Fruit fly (Drosophila melanogaster) whole organism, embryonic: Measurements from ENCODE around the gene CG43675.

Source experiments
- ATbp ChIP-seq: fragments of 200-800 bp; sonication (Bioruptor generic); optimal IDR thresholded peaks from 2 replicates; lab custom pipeline; 2017; ENCODE audit warnings: missing biosample characterization, mild to moderate bottlenecking, missing genetic modification characterization, missing genetic modification reagents
- B-H2 ChIP-seq: fragments of 200-800 bp; sonication (Bioruptor generic); optimal IDR thresholded peaks from 2 replicates; lab custom pipeline; 2018; ENCODE audit warnings: missing biosample characterization, mild to moderate bottlenecking, missing genetic modification characterization
- BtbVII ChIP-seq: fragments of 200-800 bp; sonication (Bioruptor generic); optimal IDR thresholded peaks from 3 replicates; lab custom pipeline; 2017; ENCODE audit warnings: missing biosample characterization, mild to moderate bottlenecking, missing genetic modification characterization
- CG10147 ChIP-seq: fragments of 200-800 bp; sonication (Bioruptor generic); optimal IDR thresholded peaks from 2 replicates; lab custom pipeline; 2019; ENCODE audit warnings: missing biosample characterization, mild to moderate bottlenecking, missing genetic modification characterization, moderate library complexity
- CG10654 ChIP-seq: fragments of 200-800 bp; sonication (Bioruptor generic); optimal IDR thresholded peaks from 2 replicates; lab custom pipeline; 2016; ENCODE audit warnings: missing biosample characterization, missing genetic modification characterization
- CG11093 ChIP-seq: fragments of 200-800 bp; sonication (Bioruptor generic); IDR thresholded peaks from 3 replicates; pipeline ENCODE4 v1.3.6; 2022; ENCODE audit warnings: missing biosample characterization, missing genetic modification characterization
- CG11504 ChIP-seq: fragments of 200-800 bp; sonication (Bioruptor generic); optimal IDR thresholded peaks from 3 replicates; lab custom pipeline; 2019; ENCODE audit warnings: missing biosample characterization, mild to moderate bottlenecking, missing genetic modification characterization, moderate library complexity
- CG12155 ChIP-seq: fragments of 200-800 bp; sonication (Bioruptor generic); optimal IDR thresholded peaks from 3 replicates; lab custom pipeline; 2016; ENCODE audit warnings: missing biosample characterization, missing genetic modification characterization
- CG12391 ChIP-seq: fragments of 200-800 bp; sonication (Bioruptor generic); optimal IDR thresholded peaks from 3 replicates; lab custom pipeline; 2018; ENCODE audit warnings: missing biosample characterization, mild to moderate bottlenecking, missing genetic modification characterization, moderate library complexity
- CG1603 ChIP-seq: fragments of 200-800 bp; sonication (Bioruptor generic); optimal IDR thresholded peaks from 2 replicates; lab custom pipeline; 2019; ENCODE audit warnings: missing biosample characterization, mild to moderate bottlenecking, missing genetic modification characterization, moderate library complexity
- CG16815 ChIP-seq: fragments of 200-800 bp; sonication (Bioruptor generic); optimal IDR thresholded peaks from 3 replicates; lab custom pipeline; 2017; ENCODE audit warnings: missing biosample characterization, mild to moderate bottlenecking, missing genetic modification characterization
- CG17912 ChIP-seq: fragments of 200-800 bp; sonication (Bioruptor generic); optimal IDR thresholded peaks from 2 replicates; lab custom pipeline; 2018; ENCODE audit warnings: missing biosample characterization, mild to moderate bottlenecking, missing genetic modification characterization
- CG31388 ChIP-seq: fragments of 200-800 bp; sonication (Bioruptor generic); optimal IDR thresholded peaks from 2 replicates; lab custom pipeline; 2016; ENCODE audit warnings: missing biosample characterization, missing genetic modification characterization
- CG3995 ChIP-seq: fragments of 200-800 bp; sonication (Bioruptor generic); optimal IDR thresholded peaks from 3 replicates; lab custom pipeline; 2016; ENCODE audit warnings: missing biosample characterization, missing genetic modification characterization
- CG4404 ChIP-seq: fragments of 200-800 bp; sonication (Bioruptor generic); IDR thresholded peaks from 2 replicates; pipeline ENCODE4 v1.3.6; 2022; ENCODE audit warnings: missing biosample characterization, missing genetic modification characterization
- CG6683 ChIP-seq: fragments of 200-800 bp; sonication (Bioruptor generic); optimal IDR thresholded peaks from 2 replicates; lab custom pipeline; 2017; ENCODE audit warnings: missing biosample characterization, mild to moderate bottlenecking, missing genetic modification characterization, missing genetic modification reagents
- CG7372 ChIP-seq: fragments of 200-800 bp; sonication (Bioruptor generic); IDR thresholded peaks from 2 replicates; pipeline ENCODE4 v1.3.6; 2022; ENCODE audit warnings: missing biosample characterization, missing genetic modification characterization
- CG8089 ChIP-seq: fragments of 200-800 bp; sonication (Bioruptor generic); optimal IDR thresholded peaks from 3 replicates; lab custom pipeline; 2016; ENCODE audit warnings: missing biosample characterization, missing genetic modification characterization
- CG8924 ChIP-seq: fragments of 200-800 bp; optimal IDR thresholded peaks from 3 replicates; lab custom pipeline; 2019; ENCODE audit warnings: missing biosample characterization, mild to moderate bottlenecking, missing genetic modification characterization, moderate library complexity
- Camta ChIP-seq: fragments of 200-800 bp; sonication (Bioruptor generic); optimal IDR thresholded peaks from 2 replicates; lab custom pipeline; 2016; ENCODE audit warnings: missing biosample characterization, missing genetic modification characterization
- CkIIα-i1 ChIP-seq: fragments of 200-800 bp; sonication (Bioruptor generic); IDR thresholded peaks from 2 replicates; pipeline ENCODE4 v1.3.6; 2022; ENCODE audit warnings: missing biosample characterization, missing genetic modification characterization
- H2.0 ChIP-seq: fragments of 200-800 bp; sonication (Bioruptor generic); IDR thresholded peaks from 2 replicates; pipeline ENCODE4 v1.3.6; 2022; ENCODE audit warnings: missing biosample characterization, missing genetic modification characterization
- HHEX ChIP-seq: fragments of 200-800 bp; sonication (Bioruptor generic); optimal IDR thresholded peaks from 3 replicates; lab custom pipeline; 2017; ENCODE audit warnings: missing biosample characterization, mild to moderate bottlenecking, missing genetic modification characterization, missing genetic modification reagents
- Hr78 ChIP-seq, 2 experiments: fragments of 200-800 bp in 1 of 2; fragments of >200 bp in 1 of 2; sonication (Bioruptor generic) in 1 of 2; optimal IDR thresholded peaks; 2 replicates each; lab custom pipeline; 2017 to 2019; ENCODE audit warnings: missing biosample characterization in 2 of 2, missing genetic modification characterization in 2 of 2, mild to moderate bottlenecking in 1 of 2, moderate library complexity in 1 of 2
- Kr ChIP-seq: fragments of 200-800 bp; sonication (Bioruptor generic); optimal IDR thresholded peaks from 2 replicates; lab custom pipeline; 2017; ENCODE audit warnings: missing biosample characterization, mild to moderate bottlenecking, missing genetic modification characterization
- NC2α ChIP-seq: fragments of 200-800 bp; sonication (Bioruptor generic); optimal IDR thresholded peaks from 2 replicates; lab custom pipeline; 2016; ENCODE audit warnings: missing biosample characterization, missing genetic modification characterization
- NC2β ChIP-seq: fragments of 200-800 bp; sonication (Bioruptor generic); optimal IDR thresholded peaks from 2 replicates; lab custom pipeline; 2016; ENCODE audit warnings: missing biosample characterization, missing genetic modification characterization
- Nf-YA ChIP-seq: fragments of 200-800 bp; sonication (Bioruptor generic); IDR thresholded peaks from 2 replicates; pipeline ENCODE4 v1.3.6; 2022; ENCODE audit warnings: missing biosample characterization, missing genetic modification characterization
- Nf-YB ChIP-seq: fragments of 200-800 bp; sonication (Bioruptor generic); optimal IDR thresholded peaks from 3 replicates; lab custom pipeline; 2019; ENCODE audit warnings: missing biosample characterization, mild to moderate bottlenecking, missing genetic modification characterization, moderate library complexity
- Oli ChIP-seq: fragments of 200-800 bp; sonication (Bioruptor generic); optimal IDR thresholded peaks from 2 replicates; lab custom pipeline; 2018; ENCODE audit warnings: missing biosample characterization, mild to moderate bottlenecking, missing genetic modification characterization, moderate library complexity
- Rx ChIP-seq: fragments of 200-800 bp; sonication (Bioruptor generic); IDR thresholded peaks from 2 replicates; pipeline ENCODE4 v1.3.6; 2022; ENCODE audit warnings: missing biosample characterization, missing genetic modification characterization
- Tbp ChIP-seq: fragments of >200 bp; optimal IDR thresholded peaks from 2 replicates; lab custom pipeline; 2018; ENCODE audit warnings: missing biosample characterization, missing genetic modification characterization
- Usf ChIP-seq: fragments of 200-800 bp; sonication (Bioruptor generic); optimal IDR thresholded peaks from 2 replicates; lab custom pipeline; 2017; ENCODE audit warnings: missing genotype, missing biosample characterization, missing genetic modification characterization
- YL-1 ChIP-seq: fragments of 200-800 bp; sonication (Bioruptor generic); optimal IDR thresholded peaks from 3 replicates; lab custom pipeline; 2017; ENCODE audit warnings: missing biosample characterization, mild to moderate bottlenecking, missing genetic modification characterization
- abd-A ChIP-seq: fragments of 200-800 bp; sonication (Bioruptor generic); optimal IDR thresholded peaks from 3 replicates; lab custom pipeline; 2019; ENCODE audit warnings: missing biosample characterization, mild to moderate bottlenecking, missing genetic modification characterization, moderate library complexity
- aop ChIP-seq: fragments of 200-800 bp; sonication (Bioruptor generic); IDR thresholded peaks from 2 replicates; pipeline ENCODE4 v1.3.6; 2022; ENCODE audit warnings: missing biosample characterization, missing genetic modification characterization
- ash1 ChIP-seq: fragments of 200-800 bp; sonication (Bioruptor generic); optimal IDR thresholded peaks from 2 replicates; lab custom pipeline; 2018; ENCODE audit warnings: missing biosample characterization, mild to moderate bottlenecking, missing genetic modification characterization
- bab2 ChIP-seq: fragments of 200-800 bp; sonication (Bioruptor generic); optimal IDR thresholded peaks from 2 replicates; lab custom pipeline; 2016; ENCODE audit warnings: missing biosample characterization, missing genetic modification characterization
- bsh ChIP-seq, 2 experiments: fragments of 200-800 bp; sonication (Bioruptor generic); optimal IDR thresholded peaks; 2 replicates each; lab custom pipeline; 2017 to 2018; ENCODE audit warnings: mild to moderate bottlenecking in 2 of 2, missing biosample characterization in 2 of 2, missing genetic modification characterization in 2 of 2, moderate library complexity in 1 of 2
- ems ChIP-seq: fragments of 200-800 bp; sonication (Bioruptor generic); optimal IDR thresholded peaks from 3 replicates; lab custom pipeline; 2016; ENCODE audit warnings: missing biosample characterization, missing genetic modification characterization
- gcm2 ChIP-seq: fragments of 200-800 bp; sonication (Bioruptor generic); optimal IDR thresholded peaks from 2 replicates; lab custom pipeline; 2016; ENCODE audit warnings: missing biosample characterization, missing genetic modification characterization
- h ChIP-seq: fragments of >200 bp; optimal IDR thresholded peaks from 2 replicates; lab custom pipeline; 2017
- hbn ChIP-seq: fragments of 200-800 bp; sonication (Bioruptor generic); IDR thresholded peaks from 2 replicates; pipeline ENCODE4 v1.3.6; 2022; ENCODE audit warnings: missing biosample characterization, missing genetic modification characterization; ENCODE audit not compliant: partially characterized antibody
- nmo ChIP-seq: fragments of 200-800 bp; sonication (Bioruptor generic); optimal IDR thresholded peaks from 2 replicates; lab custom pipeline; 2018; ENCODE audit warnings: missing biosample characterization, mild to moderate bottlenecking, missing genetic modification characterization, moderate library complexity
- org-1 ChIP-seq: fragments of 200-800 bp; sonication (Bioruptor generic); optimal IDR thresholded peaks from 2 replicates; lab custom pipeline; 2017; ENCODE audit warnings: missing biosample characterization, missing genetic modification characterization
- pan ChIP-seq, 4 experiments: fragments of >200 bp in 3 of 4; fragments of 200-800 bp in 1 of 4; sonication (Bioruptor generic) in 1 of 4; optimal IDR thresholded peaks in 3 of 4; IDR thresholded peaks in 1 of 4; 2 replicates each; pipeline versions ENCODE4 v1.3.6 to Lab custom; 2017 to 2022; ENCODE audit warnings: missing biosample characterization in 2 of 4, missing genetic modification characterization in 2 of 4, mixed read lengths in 1 of 4
- pb ChIP-seq: fragments of 200-800 bp; sonication (Bioruptor generic); optimal IDR thresholded peaks from 3 replicates; lab custom pipeline; 2016; ENCODE audit warnings: missing biosample characterization, missing genetic modification characterization
- pnt ChIP-seq: fragments of 200-800 bp; sonication (Bioruptor generic); optimal IDR thresholded peaks from 3 replicates; lab custom pipeline; 2016; ENCODE audit warnings: missing biosample characterization, missing genetic modification characterization
- sna ChIP-seq: fragments of 200-800 bp; sonication (Bioruptor generic); IDR thresholded peaks from 2 replicates; pipeline ENCODE4 v1.3.6; 2022; ENCODE audit warnings: missing biosample characterization, missing genetic modification characterization; ENCODE audit not compliant: partially characterized antibody

The CG43675 gene

DNA sequence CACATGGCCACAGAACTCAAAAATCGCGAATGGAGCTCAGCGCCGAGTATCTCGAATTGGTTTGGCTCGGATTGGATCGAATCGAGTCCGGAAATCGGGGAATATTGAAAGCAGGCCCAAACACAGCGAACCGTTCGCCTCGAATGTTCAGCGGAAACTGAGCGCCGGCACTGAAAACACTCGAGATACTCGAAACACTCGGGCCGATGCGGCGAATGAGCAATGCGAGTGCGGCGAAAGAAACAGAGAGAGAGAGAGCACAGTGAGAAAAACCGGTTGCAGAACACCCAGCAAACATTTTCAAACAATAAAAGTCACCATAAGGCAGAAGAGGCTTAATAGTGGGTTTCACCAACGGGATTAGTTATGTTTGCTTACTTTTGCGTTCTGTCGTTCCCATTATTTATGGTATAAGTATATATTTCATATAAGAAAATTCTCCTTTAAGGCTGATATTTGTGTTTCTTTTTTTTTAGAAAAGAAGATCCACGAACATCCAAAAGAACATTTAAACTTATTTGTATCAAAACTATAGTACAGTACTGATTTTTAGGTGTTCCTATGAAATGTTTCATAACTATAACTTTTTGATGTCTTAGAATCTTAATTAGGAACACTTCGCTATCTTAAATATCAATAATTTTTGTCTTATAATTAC, 39.2 kb downstream of the CG43675 start, which contains the start of gene FER (continued):
- TF ChIP-seq ATbp (peak; percentile 38), Usf (GFP tag; lab: Kevin White, UChicago) (no peak), org-1 (GFP tag; lab: Kevin White, UChicago) (peak; percentile 5), CG10147 (GFP tag; lab: Kevin White, UChicago) (no peak), Kr (no peak), HHEX (GFP tag; lab: Kevin White, UChicago) (peak; percentile 47), NC2β (no peak), CG16815 (GFP tag; lab: Kevin White, UChicago) (no peak), NC2α (GFP tag; lab: Kevin White, UChicago) (no peak), pnt (no peak), CG12391 (peak; percentile 1), CG7372 (GFP tag; lab: Robert Waterston, UW) (0 out of 2 replicates have a peak, but pooled peaks have one; percentile 37), Oli (no peak), CG12155 (no peak), aop (GFP tag; lab: Robert Waterston, UW) (peak; percentile 59; the same call in 1 of the 2 replicates), abd-A (tag; lab: Kevin White, UChicago) (peak; percentile 35), Nf-YB (GFP tag; lab: Kevin White, UChicago) (peak; percentile 43), CG10654 (GFP tag; lab: Kevin White, UChicago) (no peak), pan (optimal IDR thresholded peaks at IDR 0.05; lab: Kevin White, UChicago) (no peak), pan (GFP tag; optimal IDR thresholded peaks at IDR 0.05 in 1 of 2, IDR thresholded peaks at IDR 0.05 in 1 of 2) (peak in 1 of 2 experiments; percentile 66), Rx (GFP tag; lab: Robert Waterston, UW) (no peak), Hr78 (GFP tag; optimal IDR thresholded peaks at IDR 0.05; lab: Kevin White, UChicago) (no peak), ash1 (peak; percentile 61), Camta (GFP tag; lab: Kevin White, UChicago) (peak; percentile 12), sna (GFP tag; lab: Robert Waterston, UW) (0 out of 2 replicates have a peak, but pooled peaks have one; percentile 40), CG4404 (GFP tag; lab: Robert Waterston, UW) (no peak), h (lab: Kevin White, UChicago) (no peak), CG11093 (no peak), CG17912 (peak; percentile 23), CG11504 (peak; percentile 1), B-H2 (peak; percentile 43), BtbVII (GFP tag; lab: Kevin White, UChicago) (peak; percentile 69), YL-1 (GFP tag; lab: Kevin White, UChicago) (no peak), CG8089 (GFP tag; lab: Kevin White, UChicago) (no peak), CG8924 (tag; lab: Kevin White, UChicago) (no peak), ems (GFP tag; lab: Kevin White, UChicago) (no peak), hbn (GFP tag; lab: Robert Waterston, UW) (0 out of 2 replicates have a peak, but pooled peaks have one; percentile 15), gcm2 (GFP tag; lab: Kevin White, UChicago) (no peak), bab2 (GFP tag; lab: Kevin White, UChicago) (no peak), CG6683 (GFP tag; lab: Kevin White, UChicago) (no peak), CG31388 (GFP tag; lab: Kevin White, UChicago) (no peak), H2.0 (GFP tag; lab: Robert Waterston, UW) (0 out of 2 replicates have a peak, but pooled peaks have one; percentile 27), Tbp (GFP tag; lab: Kevin White, UChicago) (no peak), Nf-YA (no peak), CkIIα-i1 (GFP tag; lab: Robert Waterston, UW) (no peak), nmo (GFP tag; lab: Kevin White, UChicago) (no peak), CG3995 (GFP tag; lab: Kevin White, UChicago) (peak; percentile 1), CG1603 (tag; lab: Kevin White, UChicago) (no peak), pb (GFP tag; lab: Kevin White, UChicago) (peak; percentile 36), bsh (GFP tag; optimal IDR thresholded peaks at IDR 0.05; lab: Kevin White, UChicago) (peak; percentile 1 to 22)
